Worm (Caenorhabditis elegans) whole organism, L4 larva: ENCODE results near the gene T13F3.4.

Source experiments
- F49E8.2 ChIP-seq: sonication (generic microtip); optimal IDR thresholded peaks from 2 replicates; lab custom pipeline; 2016; ENCODE audit warnings: missing compliant biosample characterization, mild to moderate bottlenecking, missing genetic modification characterization, borderline replicate concordance
- T20F7.1 ChIP-seq: fragments of 200-800 bp; sonication (Bioruptor generic); optimal IDR thresholded peaks from 2 replicates; lab custom pipeline; 2018; ENCODE audit warnings: mild to moderate bottlenecking, missing genetic modification characterization, missing compliant biosample characterization
- Y105C5A.15 ChIP-seq: fragments of 200-800 bp; sonication (Bioruptor generic); IDR thresholded peaks from 2 replicates; pipeline ENCODE4 v1.3.6; 2022; ENCODE audit warnings: missing genetic modification characterization, missing compliant biosample characterization
- Y48G9A.11 ChIP-seq: fragments of 200-800 bp; sonication (Bioruptor generic); IDR thresholded peaks from 2 replicates; pipeline ENCODE4 v1.3.6; 2022; ENCODE audit warnings: missing genetic modification reagents, missing genetic modification characterization, missing compliant biosample characterization
- Y75B8A.6 ChIP-seq: fragments of 200-800 bp; sonication (Bioruptor generic); IDR thresholded peaks from 2 replicates; pipeline ENCODE4 v1.3.6; 2022; ENCODE audit warnings: missing genetic modification reagents, missing genetic modification characterization, missing compliant biosample characterization
- aly-2 ChIP-seq: sonication (generic microtip); optimal IDR thresholded peaks from 2 replicates; lab custom pipeline; 2018; ENCODE audit warnings: missing biosample characterization, missing genetic modification characterization
- ceh-32 ChIP-seq: sonication (generic microtip); optimal IDR thresholded peaks from 2 replicates; lab custom pipeline; 2016; ENCODE audit warnings: mild to moderate bottlenecking, missing genetic modification characterization, missing compliant biosample characterization; ENCODE audit not compliant: poor library complexity
- ceh-44 ChIP-seq: fragments of 200-800 bp; sonication (Bioruptor generic); IDR thresholded peaks from 2 replicates; pipeline ENCODE4 v1.3.6; 2022; ENCODE audit warnings: missing genetic modification reagents, missing genetic modification characterization, missing compliant biosample characterization
- ceh-62 ChIP-seq: sonication (generic microtip); optimal IDR thresholded peaks from 2 replicates; lab custom pipeline; 2017; ENCODE audit warnings: missing biosample characterization, missing genetic modification characterization
- daf-16 ChIP-seq, 3 experiments: sonication (generic microtip); optimal IDR thresholded peaks; 2 replicates each; lab custom pipeline; 2016 to 2017; ENCODE audit warnings: missing genetic modification characterization in 3 of 3, missing genetic modification reagents in 3 of 3, mild to moderate bottlenecking in 2 of 3, missing compliant biosample characterization in 2 of 3, missing biosample characterization in 1 of 3, moderate library complexity in 1 of 3
- dmd-6 ChIP-seq: fragments of 200-800 bp; sonication (Bioruptor generic); IDR thresholded peaks from 2 replicates; pipeline ENCODE4 v1.3.6; 2022; ENCODE audit warnings: missing genetic modification reagents, missing genetic modification characterization, missing compliant biosample characterization
- dve-1 ChIP-seq: sonication (generic microtip); optimal IDR thresholded peaks from 2 replicates; lab custom pipeline; 2017; ENCODE audit warnings: antibody characterized with exemption, mild to moderate bottlenecking, missing genetic modification characterization, missing compliant biosample characterization; ENCODE audit not compliant: insufficient read depth
- hlh-11 ChIP-seq: fragments of 200-800 bp; sonication (Bioruptor generic); optimal IDR thresholded peaks from 2 replicates; lab custom pipeline; 2018; ENCODE audit warnings: mild to moderate bottlenecking, missing genetic modification characterization, missing compliant biosample characterization
- lin-38 ChIP-seq: fragments of 200-800 bp; sonication (Bioruptor generic); IDR thresholded peaks from 2 replicates; pipeline ENCODE4 v1.3.6; 2022; ENCODE audit warnings: missing genetic modification reagents, missing genetic modification characterization, missing compliant biosample characterization
- madf-9 ChIP-seq: fragments of 200-800 bp; sonication (Bioruptor generic); conservative IDR thresholded peaks from 2 replicates; pipeline ENCODE4 v1.3.6; 2022; ENCODE audit warnings: missing genetic modification reagents, missing genetic modification characterization, missing compliant biosample characterization
- mdt-29 ChIP-seq: fragments of 200-800 bp; sonication (Bioruptor generic); IDR thresholded peaks from 2 replicates; pipeline ENCODE4 v1.3.6; 2022; ENCODE audit warnings: missing genetic modification reagents, missing genetic modification characterization, missing compliant biosample characterization
- mxl-2 ChIP-seq: fragments of 200-800 bp; sonication (Bioruptor generic); conservative IDR thresholded peaks from 2 replicates; pipeline ENCODE4 v1.3.6; 2022; ENCODE audit warnings: missing genetic modification reagents, missing genetic modification characterization, missing compliant biosample characterization
- nhr-10 ChIP-seq: fragments of 150-350 bp; optimal IDR thresholded peaks from 2 replicates; lab custom pipeline; 2014; ENCODE audit warnings: missing biosample characterization, missing genetic modification characterization
- nhr-102 ChIP-seq: sonication (generic microtip); optimal IDR thresholded peaks from 2 replicates; lab custom pipeline; 2016; ENCODE audit warnings: mild to moderate bottlenecking, missing genetic modification characterization, moderate library complexity, missing compliant biosample characterization
- nhr-42 ChIP-seq: fragments of 200-800 bp; sonication (Bioruptor generic); IDR thresholded peaks from 2 replicates; pipeline ENCODE4 v1.3.6; 2022; ENCODE audit warnings: missing genetic modification characterization, missing compliant biosample characterization
- nhr-48 ChIP-seq: sonication (generic microtip); optimal IDR thresholded peaks from 2 replicates; lab custom pipeline; 2016; ENCODE audit warnings: mild to moderate bottlenecking, missing genetic modification characterization, missing compliant biosample characterization
- nhr-77 ChIP-seq: fragments of 150-350 bp; optimal IDR thresholded peaks from 2 replicates; lab custom pipeline; 2014; ENCODE audit warnings: missing biosample characterization, missing genetic modification characterization
- pha-4 ChIP-seq, 2 experiments: fragments of 150-350 bp in 1 of 2; fragments of 200-800 bp in 1 of 2; sonication (Bioruptor generic) in 1 of 2; IDR thresholded peaks in 1 of 2; optimal IDR thresholded peaks in 1 of 2; 2 replicates each; pipeline versions ENCODE4 v1.3.6 to Lab custom; 2014 to 2022; ENCODE audit warnings: missing genetic modification characterization in 2 of 2, missing genetic modification reagents in 2 of 2, missing biosample characterization in 1 of 2, missing compliant biosample characterization in 1 of 2
- saeg-2 ChIP-seq: fragments of 200-800 bp; sonication (Bioruptor generic); IDR thresholded peaks from 2 replicates; pipeline ENCODE4 v1.3.6; 2022; ENCODE audit warnings: missing genetic modification reagents, missing genetic modification characterization, missing compliant biosample characterization
- snpc-1.2 ChIP-seq: fragments of 200-800 bp; sonication (Bioruptor generic); IDR thresholded peaks from 2 replicates; pipeline ENCODE4 v1.3.6; 2022; ENCODE audit warnings: missing genetic modification reagents, missing genetic modification characterization, missing compliant biosample characterization
- tag-97 ChIP-seq: fragments of 200-800 bp; sonication (Bioruptor generic); IDR thresholded peaks from 2 replicates; pipeline ENCODE4 v1.3.6; 2022; ENCODE audit warnings: missing genetic modification characterization, missing compliant biosample characterization
- tra-1 ChIP-seq: fragments of 200-800 bp; sonication (Bioruptor generic); IDR thresholded peaks from 2 replicates; pipeline ENCODE4 v1.3.6; 2022; ENCODE audit warnings: missing genetic modification reagents, missing genetic modification characterization, missing compliant biosample characterization
- unc-130 ChIP-seq: sonication (generic microtip); optimal IDR thresholded peaks from 2 replicates; lab custom pipeline; 2016; ENCODE audit warnings: missing genetic modification reagents, missing genetic modification characterization, missing compliant biosample characterization
- unc-39 ChIP-seq: sonication (generic microtip); optimal IDR thresholded peaks from 2 replicates; lab custom pipeline; 2017; ENCODE audit warnings: missing biosample characterization, missing genetic modification characterization
- unc-62 ChIP-seq, 3 experiments: fragments of 150-350 bp in 1 of 3; sonication (generic microtip); optimal IDR thresholded peaks in 2 of 3; peaks in 1 of 3; 1 replicate in 1 of 3; 2 replicates in 2 of 3; lab custom pipeline; 2014 to 2017; ENCODE audit warnings: missing biosample characterization in 3 of 3, missing genetic modification characterization in 3 of 3, missing genetic modification reagents in 3 of 3, missing genotype in 1 of 3
- vab-7 ChIP-seq: fragments of 200-800 bp; sonication (Bioruptor generic); IDR thresholded peaks from 2 replicates; pipeline ENCODE4 v1.3.6; 2022; ENCODE audit warnings: missing genetic modification reagents, missing genetic modification characterization, missing compliant biosample characterization

T13F3.4 gene

DNA sequence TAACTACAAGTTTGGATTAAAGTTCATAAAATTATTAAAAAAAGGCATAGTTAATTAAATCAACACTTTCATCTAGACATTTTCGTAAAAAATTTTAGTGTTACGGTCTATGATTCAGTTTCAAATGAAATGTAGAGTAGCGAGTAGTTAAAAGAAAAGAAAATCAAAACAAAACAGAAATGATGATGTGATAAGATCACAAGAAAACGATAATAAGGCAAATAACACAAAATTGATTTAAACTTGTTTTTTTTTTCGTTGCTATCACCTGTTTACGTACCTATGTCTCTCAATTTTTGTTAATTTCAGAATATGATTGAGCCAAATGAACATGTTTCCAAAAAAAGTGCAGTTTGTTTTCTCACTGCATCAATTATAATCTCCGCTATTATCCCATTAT is 36.5 kb downstream of the T13F3.4 start, which contains the start of the genes F21H7.2 and F21H7.12:
F21H7.2 (minus strand) TSS at position 101 of the 400 bp plus-strand sequence.
F21H7.12 (plus strand) TSS at position 270 of the 400 bp plus-strand sequence.
- TF ChIP-seq saeg-2 (GFP tag; lab: Robert Waterston, UW) (no peak), unc-39 (tag; lab: Kevin White, UChicago) (no peak), vab-7 (no peak), tag-97 (no peak), madf-9 (GFP tag; lab: Robert Waterston, UW) (no peak), mxl-2 (no peak), dve-1 (tag; lab: Kevin White, UChicago) (no peak), ceh-32 (tag; lab: Kevin White, UChicago) (no peak)

DNA sequence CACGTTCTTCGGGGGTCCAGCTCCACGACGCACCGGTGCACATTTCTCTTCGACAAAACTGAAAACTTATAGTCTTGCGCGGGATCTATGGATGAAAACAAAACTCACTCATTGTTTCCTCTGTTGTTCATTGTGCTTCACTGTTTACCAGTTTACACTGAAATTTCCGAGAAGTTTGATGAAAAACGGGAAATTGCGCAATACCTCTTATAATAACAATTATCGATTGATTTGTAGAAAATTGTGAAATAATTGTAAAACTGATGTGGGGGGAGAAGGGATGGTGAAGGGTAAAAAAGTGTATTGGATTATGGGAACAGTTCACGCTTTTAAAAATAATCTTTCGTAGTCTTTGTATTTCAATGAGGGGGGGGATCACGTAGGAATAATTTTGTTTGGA is 37.0 kb downstream of the T13F3.4 start:
- TF ChIP-seq Y105C5A.15 (no peak), unc-62 (GFP tag; optimal IDR thresholded peaks at IDR 0.05 in 1 of 2; lab: Kevin White, UChicago) (peak in 1 of 2 experiments; percentile 97), unc-62 (tag; optimal IDR thresholded peaks at IDR 0.05; lab: Kevin White, UChicago) (no peak)

- no peak for TF ChIP-seq daf-16 (GFP tag; optimal IDR thresholded peaks at IDR 0.05; lab: Kevin White, UChicago)
- no peak for TF ChIP-seq daf-16 (tag; optimal IDR thresholded peaks at IDR 0.05; lab: Kevin White, UChicago)
- TF ChIP-seq ceh-32 (tag; lab: Kevin White, UChicago) = no peak
- no peak for TF ChIP-seq nhr-77 (tag; lab: Kevin White, UChicago)
- no peak for TF ChIP-seq T20F7.1
Observed at ce11 chrV:16226581-16226980, 39.8 kb downstream of the T13F3.4 start, which contains the start of gene F11A5.13. F11A5.13 (minus strand) TSS chrV:16226681.

DNA sequence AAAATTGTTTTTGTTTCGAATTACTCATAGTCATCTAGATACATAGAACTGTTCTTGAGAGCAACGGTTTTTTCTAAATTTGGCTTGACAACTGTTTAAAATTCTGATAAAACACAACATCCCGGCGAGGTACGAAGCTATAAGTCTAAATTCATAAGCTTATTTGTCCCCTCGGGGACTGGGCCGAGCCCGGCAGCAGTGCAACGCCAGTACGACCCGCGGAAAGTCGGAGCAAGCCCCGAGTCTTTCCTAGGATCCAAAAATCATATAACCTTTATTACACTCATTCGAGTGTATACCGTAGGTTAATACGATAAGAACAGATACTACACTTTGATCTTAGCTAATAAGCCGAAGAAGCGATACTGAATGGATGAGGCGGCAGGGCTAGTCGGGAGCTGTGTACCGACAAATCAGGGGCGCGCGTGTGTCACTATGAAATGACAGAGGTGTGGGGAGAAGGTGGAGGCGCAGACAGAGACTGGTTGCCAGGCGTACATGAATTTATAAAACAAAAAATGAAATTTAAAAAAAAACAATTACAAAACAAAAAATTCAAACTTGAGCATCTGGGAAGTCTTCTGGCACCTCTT is 40.8 kb downstream of the T13F3.4 start:
- TF ChIP-seq dve-1 (tag; lab: Kevin White, UChicago) (peak; percentile 18), hlh-11 (tag; lab: Kevin White, UChicago) (peak; percentile 14), nhr-10 (tag; lab: Kevin White, UChicago) (no peak), vab-7 (no peak), ceh-62 (tag; lab: Kevin White, UChicago) (no peak), Y48G9A.11 (GFP tag; lab: Robert Waterston, UW) (peak; percentile 47; the same call in 1 of the 2 replicates), dmd-6 (GFP tag; lab: Robert Waterston, UW) (peak; percentile 42; the same call in 1 of the 2 replicates), snpc-1.2 (GFP tag; lab: Robert Waterston, UW) (peak; percentile 65), ceh-44 (peak; percentile 85), aly-2 (tag; lab: Kevin White, UChicago) (no peak), nhr-48 (tag; lab: Kevin White, UChicago) (peak; percentile 35), mdt-29 (GFP tag; lab: Robert Waterston, UW) (0 out of 2 replicates have a peak, but pooled peaks have one; percentile 25), tra-1 (peak; percentile 42; the same call in 1 of the 2 replicates), lin-38 (GFP tag; lab: Robert Waterston, UW) (peak; percentile 40; the same call in 1 of the 2 replicates), daf-16 (GFP tag; optimal IDR thresholded peaks at IDR 0.05; lab: Kevin White, UChicago) (peak in 1 of 2 experiments; percentile 31), daf-16 (tag; optimal IDR thresholded peaks at IDR 0.05; lab: Kevin White, UChicago) (no peak), Y75B8A.6 (GFP tag; lab: Robert Waterston, UW) (0 out of 2 replicates have a peak, but pooled peaks have one; percentile 17), F49E8.2 (tag; lab: Kevin White, UChicago) (peak; percentile 81), nhr-102 (tag; lab: Kevin White, UChicago) (peak; percentile 14), pha-4 (GFP tag; IDR thresholded peaks at IDR 0.05; lab: Robert Waterston, UW) (0 out of 2 replicates have a peak, but pooled peaks have one; percentile 10), pha-4 (tag; optimal IDR thresholded peaks at IDR 0.05; lab: Kevin White, UChicago) (no peak), madf-9 (GFP tag; lab: Robert Waterston, UW) (no peak), nhr-42 (no peak), unc-130 (peak; percentile 12)
